Worm (Caenorhabditis elegans) whole organism, L3 larva: ENCODE data around the gene rig-4.

Experiments
- lin-15B ChIP-seq: fragments of 150-350 bp; optimal IDR thresholded peaks from 2 replicates; lab custom pipeline; 2014; ENCODE audit warnings: missing biosample characterization, missing genetic modification characterization
- nhr-25 ChIP-seq: sonication (generic microtip); optimal IDR thresholded peaks from 2 replicates; lab custom pipeline; 2017; ENCODE audit warnings: missing biosample characterization, missing genetic modification characterization
- pqm-1 ChIP-seq: fragments of 150-350 bp; optimal IDR thresholded peaks from 2 replicates; lab custom pipeline; 2017; ENCODE audit warnings: missing biosample characterization, missing genetic modification characterization, inconsistent platforms
- zag-1 ChIP-seq: fragments of 150-350 bp; optimal IDR thresholded peaks from 2 replicates; lab custom pipeline; 2014; ENCODE audit warnings: missing biosample characterization, missing genetic modification characterization

DNA sequence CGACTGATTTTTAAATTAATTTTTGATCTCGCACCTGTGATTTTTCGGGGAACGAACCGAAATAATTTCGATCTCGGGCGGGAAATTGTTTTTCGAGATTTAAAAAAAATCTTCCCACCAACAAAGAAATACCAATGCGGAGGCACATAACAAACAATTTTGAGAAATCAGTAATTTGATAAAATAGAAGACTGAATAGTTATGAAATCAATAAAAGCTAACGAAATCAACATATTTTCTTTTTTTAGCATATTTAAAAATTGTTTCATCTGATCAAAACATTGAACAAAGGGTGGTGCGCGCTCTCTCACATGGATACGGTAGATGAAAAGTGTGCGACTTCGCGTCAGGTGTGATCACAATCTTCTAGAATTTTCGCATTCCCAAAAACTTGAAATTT is 45.8 kb downstream of the rig-4 start:
- no peak for TF ChIP-seq zag-1 (tag; lab: Kevin White, UChicago)
- TF ChIP-seq lin-15B (tag; lab: Kevin White, UChicago): no peak
- TF ChIP-seq nhr-25 (tag; lab: Kevin White, UChicago): no peak
- no peak for TF ChIP-seq pqm-1 (tag; lab: Kevin White, UChicago)
